Fruit fly (Drosophila melanogaster): Measurements from ENCODE around the gene Dbct.

Dbct gene

dm6 chrX:15074646-15075351, 11.1 kb upstream of the Dbct start (continued):
- TF ChIP-seq gcm2 (GFP tag; optimal IDR thresholded peaks at IDR 0.05): peak; percentile 82
- peak; percentile 70 for TF ChIP-seq CG12071 (GFP tag; optimal IDR thresholded peaks at IDR 0.05)
- peak; percentile 88 for TF ChIP-seq seq (GFP tag; IDR thresholded peaks at IDR 0.05)
- peak; percentile 83 to 84 for TF ChIP-seq bsh (GFP tag; optimal IDR thresholded peaks at IDR 0.05)
- peak; percentile 84 for TF ChIP-seq CG10654 (GFP tag; optimal IDR thresholded peaks at IDR 0.05)
- peak; percentile 41 for TF ChIP-seq CG4707 (GFP tag; optimal IDR thresholded peaks at IDR 0.05)
- peak; percentile 84 for TF ChIP-seq Rx (GFP tag; IDR thresholded peaks at IDR 0.05)
- TF ChIP-seq CHES-1-like (GFP tag; optimal IDR thresholded peaks at IDR 0.05): peak; percentile 93
- TF ChIP-seq Fer1 (GFP tag; optimal IDR thresholded peaks at IDR 0.05): peak; percentile 94
- peak; percentile 91 for TF ChIP-seq sob (GFP tag; IDR thresholded peaks at IDR 0.05)
- peak; percentile 92 for TF ChIP-seq CG12659 (GFP tag; optimal IDR thresholded peaks at IDR 0.05)
- TF ChIP-seq grau (tag; optimal IDR thresholded peaks at IDR 0.05): peak; percentile 89
- TF ChIP-seq Spps (tag; optimal IDR thresholded peaks at IDR 0.05): peak; percentile 46
- peak; percentile 76 for TF ChIP-seq CG5180 (GFP tag; optimal IDR thresholded peaks at IDR 0.05)
- TF ChIP-seq H15 (GFP tag; IDR thresholded peaks at IDR 0.05): peak; percentile 85
- no peak for TF ChIP-seq HLHmδ (GFP tag; optimal IDR thresholded peaks at IDR 0.05)
- peak; percentile 51; the same call in 1 of the 3 replicates for TF ChIP-seq gce (GFP tag; IDR thresholded peaks at IDR 0.05)
- TF ChIP-seq CG7372 (GFP tag; IDR thresholded peaks at IDR 0.05): peak; percentile 83
- peak; percentile 64 for TF ChIP-seq trh (GFP tag; optimal IDR thresholded peaks at IDR 0.05)
- TF ChIP-seq CG3995 (GFP tag; optimal IDR thresholded peaks at IDR 0.05): peak; percentile 52
- no peak for TF ChIP-seq CG7745 (tag; optimal IDR thresholded peaks at IDR 0.05)
- peak; percentile 92 for TF ChIP-seq HLH54F (GFP tag; optimal IDR thresholded peaks at IDR 0.05)
- no peak for TF ChIP-seq Elba2 (GFP tag; optimal IDR thresholded peaks at IDR 0.05)
- peak; percentile 18; the same call in 1 of the 2 replicates for TF ChIP-seq amos (GFP tag; IDR thresholded peaks at IDR 0.05; ENCODE audit: partially characterized antibody)
- TF ChIP-seq dan (GFP tag; IDR thresholded peaks at IDR 0.05): peak; percentile 37; the same call in 1 of the 2 replicates
- TF ChIP-seq CG10431 (GFP tag; optimal IDR thresholded peaks at IDR 0.05): peak; percentile 32
- peak; percentile 86 for TF ChIP-seq aop (GFP tag; IDR thresholded peaks at IDR 0.05)
- peak; percentile 97 for TF ChIP-seq slbo (GFP tag; IDR thresholded peaks at IDR 0.05)
- peak; percentile 78 for TF ChIP-seq CG6765 (GFP tag; optimal IDR thresholded peaks at IDR 0.05)
- peak; percentile 88 for TF ChIP-seq bcd (GFP tag; optimal IDR thresholded peaks at IDR 0.05)
- TF ChIP-seq ftz-f1 (GFP tag; optimal IDR thresholded peaks at IDR 0.05): peak; percentile 58
- TF ChIP-seq row (GFP tag; IDR thresholded peaks at IDR 0.05): peak; percentile 98
- TF ChIP-seq hth (optimal IDR thresholded peaks at IDR 0.05): no peak
- TF ChIP-seq ind (GFP tag; optimal IDR thresholded peaks at IDR 0.05): peak; percentile 91
- peak; percentile 93 for TF ChIP-seq Atf-2 (GFP tag; optimal IDR thresholded peaks at IDR 0.05)
- peak; percentile 83 for TF ChIP-seq CG10979 (tag; optimal IDR thresholded peaks at IDR 0.05)
- peak; percentile 70 for TF ChIP-seq Hmx (GFP tag; optimal IDR thresholded peaks at IDR 0.05)
- peak; percentile 64; the same call in 1 of the 3 replicates for TF ChIP-seq CG3726 (GFP tag; IDR thresholded peaks at IDR 0.05)
- peak; percentile 88 for TF ChIP-seq Xrp1 (GFP tag; IDR thresholded peaks at IDR 0.05)
- TF ChIP-seq CG14860 (GFP tag; IDR thresholded peaks at IDR 0.05; ENCODE audit: partially characterized antibody): no peak
- peak; percentile 62 for TF ChIP-seq Adf1 (GFP tag; IDR thresholded peaks at IDR 0.05)
- peak; percentile 84 for TF ChIP-seq H2.0 (GFP tag; IDR thresholded peaks at IDR 0.05)
- TF ChIP-seq Dll (GFP tag; IDR thresholded peaks at IDR 0.05; ENCODE audit: partially characterized antibody): no peak
- no peak for TF ChIP-seq Lim3 (GFP tag; IDR thresholded peaks at IDR 0.05)
- peak; percentile 68; the same call in 1 of the 2 replicates for TF ChIP-seq Awh (GFP tag; IDR thresholded peaks at IDR 0.05)
- TF ChIP-seq CG12744 (GFP tag; optimal IDR thresholded peaks at IDR 0.05): peak; percentile 87
- peak; percentile 7 for TF ChIP-seq stwl (tag; optimal IDR thresholded peaks at IDR 0.05)
- peak; percentile 90 for TF ChIP-seq Atf6 (GFP tag; IDR thresholded peaks at IDR 0.05)
- TF ChIP-seq psq (GFP tag; optimal IDR thresholded peaks at IDR 0.05): peak; percentile 70
- TF ChIP-seq CG5245 (GFP tag; optimal IDR thresholded peaks at IDR 0.05): peak; percentile 84

Measured in whole organism, embryonic.